Worm (Caenorhabditis elegans): ENCODE results near the gene C39E6.2.

ce11 chrX:4732752-4733151, 22.2 kb downstream of the C39E6.2 start, which contains the start of gene aman-1:
- no peak for TF ChIP-seq elt-1 (tag; optimal IDR thresholded peaks at IDR 0.05; ENCODE audit: borderline replicate concordance, insufficient read depth)
- no peak for TF ChIP-seq nhr-28 (tag; optimal IDR thresholded peaks at IDR 0.05)
- no peak for TF ChIP-seq nhr-12 (tag; optimal IDR thresholded peaks at IDR 0.05)
- no peak for TF ChIP-seq snpc-4 (tag; optimal IDR thresholded peaks at IDR 0.05)
- no peak for TF ChIP-seq pha-4 (tag; optimal IDR thresholded peaks at IDR 0.05)

Data from whole organism, mixed stage, embryonic.